Fruit fly (Drosophila melanogaster): ENCODE results near the gene CG13127.
A peak's percentile ranks its signal among the peaks of the same experiment; 100 is the strongest.

CG13127 gene

dm6 chr2L:9996553-9996952 is 29.9 kb upstream of the CG13127 start:
- TF ChIP-seq Blimp-1 (GFP tag; optimal IDR thresholded peaks at IDR 0.05) (no peak), CG32006 (GFP tag; optimal IDR thresholded peaks at IDR 0.05) (no peak), Ets96B (tag; optimal IDR thresholded peaks at IDR 0.05) (no peak), dsx (GFP tag; optimal IDR thresholded peaks at IDR 0.05; ENCODE audit: poor library complexity, severe bottlenecking) (no peak), ss (GFP tag; optimal IDR thresholded peaks at IDR 0.05) (no peak), esn (GFP tag; optimal IDR thresholded peaks at IDR 0.05) (peak; percentile 16), Ets21C (GFP tag; optimal IDR thresholded peaks at IDR 0.05) (no peak), achi (GFP tag; optimal IDR thresholded peaks at IDR 0.05) (no peak)

- no peak for TF ChIP-seq vri (GFP tag; optimal IDR thresholded peaks at IDR 0.05)
- TF ChIP-seq Eip78C (GFP tag): peak; percentile 21
- TF ChIP-seq CG31627 (GFP tag; optimal IDR thresholded peaks at IDR 0.05): no peak
- TF ChIP-seq Blimp-1 (GFP tag; optimal IDR thresholded peaks at IDR 0.05): no peak
- no peak for TF ChIP-seq CG3032 (tag; optimal IDR thresholded peaks at IDR 0.05)
- TF ChIP-seq CG9139 (GFP tag; optimal IDR thresholded peaks at IDR 0.05): no peak
- no peak for TF ChIP-seq CG7368 (GFP tag; optimal IDR thresholded peaks at IDR 0.05)
These were observed 23.8 kb upstream of the CG13127 start, which contains the start of the genes CG31875 and SoYb for dm6 chr2L:10002408-10003358. Gene CG31875, minus strand, starts transcription at chr2L:10002736. Gene SoYb, minus strand, starts transcription at chr2L:10002736.

dm6 chr2L:10003593-10003992 is 22.9 kb upstream of the CG13127 start, which contains the start of gene Ndf:
Gene Ndf, plus strand, starts transcription at chr2L:10003832.
- TF ChIP-seq CG8119 (GFP tag; IDR thresholded peaks at IDR 0.05) (0 out of 3 replicates have a peak, but pooled peaks have one; percentile 16), CG8632 (GFP tag; optimal IDR thresholded peaks at IDR 0.05) (peak; percentile 8), cyc (GFP tag; optimal IDR thresholded peaks at IDR 0.05) (peak; percentile 65), fkh (GFP tag; optimal IDR thresholded peaks at IDR 0.05) (no peak), Ets21C (GFP tag; optimal IDR thresholded peaks at IDR 0.05) (peak; percentile 24), CG34406 (GFP tag; optimal IDR thresholded peaks at IDR 0.05) (peak; percentile 23), Ets96B (tag; optimal IDR thresholded peaks at IDR 0.05) (peak; percentile 17), Sox102F (GFP tag; optimal IDR thresholded peaks at IDR 0.05) (peak; percentile 32), lz (GFP tag; optimal IDR thresholded peaks at IDR 0.05) (peak; percentile 58), CG6854 (GFP tag; optimal IDR thresholded peaks at IDR 0.05) (no peak), CG32006 (GFP tag; optimal IDR thresholded peaks at IDR 0.05) (no peak), CG11902 (GFP tag; optimal IDR thresholded peaks at IDR 0.05) (peak; percentile 13), OdsH (GFP tag; optimal IDR thresholded peaks at IDR 0.05) (peak; percentile 33), pdm3 (GFP tag; optimal IDR thresholded peaks at IDR 0.05) (peak; percentile 50), Blimp-1 (GFP tag; optimal IDR thresholded peaks at IDR 0.05) (no peak), CG11762 (GFP tag; optimal IDR thresholded peaks at IDR 0.05; ENCODE audit: insufficient read depth) (no peak), net (GFP tag; optimal IDR thresholded peaks at IDR 0.05) (peak; percentile 9), CG8319 (GFP tag; optimal IDR thresholded peaks at IDR 0.05) (peak; percentile 20), CG16779 (tag; optimal IDR thresholded peaks at IDR 0.05) (no peak), CG6808 (GFP tag; optimal IDR thresholded peaks at IDR 0.05) (peak; percentile 37), CG7368 (GFP tag; optimal IDR thresholded peaks at IDR 0.05) (no peak), Hr39 (GFP tag; optimal IDR thresholded peaks at IDR 0.05) (no peak), CG1621 (tag; optimal IDR thresholded peaks at IDR 0.05) (peak; percentile 50), Hr38 (GFP tag; optimal IDR thresholded peaks at IDR 0.05) (no peak), CG6792 (GFP tag; optimal IDR thresholded peaks at IDR 0.05) (peak; percentile 55), CG3919 (GFP tag; optimal IDR thresholded peaks at IDR 0.05) (peak; percentile 59), dsx (GFP tag; optimal IDR thresholded peaks at IDR 0.05; ENCODE audit: poor library complexity, severe bottlenecking) (no peak), CG3032 (tag; optimal IDR thresholded peaks at IDR 0.05) (peak; percentile 49), vri (GFP tag; optimal IDR thresholded peaks at IDR 0.05) (no peak), Sox15 (GFP tag; optimal IDR thresholded peaks at IDR 0.05) (peak; percentile 2), CG31627 (GFP tag; optimal IDR thresholded peaks at IDR 0.05) (peak; percentile 64), Gug (GFP tag; IDR thresholded peaks at IDR 0.05) (peak; percentile 38; the same call in 1 of the 2 replicates), Lpt (GFP tag; optimal IDR thresholded peaks at IDR 0.05) (no peak), CG4318 (GFP tag; optimal IDR thresholded peaks at IDR 0.05) (no peak), spab (GFP tag; optimal IDR thresholded peaks at IDR 0.05) (no peak), topi (GFP tag; optimal IDR thresholded peaks at IDR 0.05) (peak; percentile 59), Eip93F (GFP tag; optimal IDR thresholded peaks at IDR 0.05) (peak; percentile 16), CG15336 (GFP tag; IDR thresholded peaks at IDR 0.05) (peak; percentile 38; the same call in 1 of the 2 replicates), CG6163 (GFP tag; IDR thresholded peaks at IDR 0.05) (peak; percentile 75)

Measured in whole organism, prepupa.